Fruit fly (Drosophila melanogaster) whole organism, prepupa: ENCODE measurements around the gene CG33268.
A peak's percentile ranks its signal among the peaks of the same experiment; 100 is the strongest.

Experiments
- Blimp-1 ChIP-seq: fragments of 200-800 bp; sonication (Bioruptor generic); optimal IDR thresholded peaks from 3 replicates; lab custom pipeline; 2017; ENCODE audit warnings: missing biosample characterization, missing genetic modification characterization, mild to moderate bottlenecking, moderate library complexity, missing genetic modification reagents
- CG10631 ChIP-seq: fragments of 200-800 bp; sonication (Bioruptor generic); optimal IDR thresholded peaks from 2 replicates; lab custom pipeline; 2016; ENCODE audit warnings: missing biosample characterization, missing genetic modification characterization
- CG10669 ChIP-seq: fragments of 200-800 bp; sonication (Bioruptor generic); optimal IDR thresholded peaks from 3 replicates; lab custom pipeline; 2018; ENCODE audit warnings: missing biosample characterization, mild to moderate bottlenecking, missing genetic modification characterization, moderate library complexity
- CG11294 ChIP-seq: fragments of 200-800 bp; sonication (Bioruptor generic); IDR thresholded peaks from 2 replicates; pipeline ENCODE4 v1.3.6; 2022; ENCODE audit warnings: missing biosample characterization, missing genetic modification characterization
- CG11762 ChIP-seq: fragments of 200-800 bp; sonication (Bioruptor generic); optimal IDR thresholded peaks from 3 replicates; lab custom pipeline; 2016; ENCODE audit warnings: missing biosample characterization, missing genetic modification characterization; ENCODE audit not compliant: insufficient read depth
- CG15336 ChIP-seq: fragments of 200-800 bp; sonication (Bioruptor generic); IDR thresholded peaks from 2 replicates; pipeline ENCODE4 v1.3.6; 2022; ENCODE audit warnings: missing biosample characterization, missing genetic modification characterization
- CG1621 ChIP-seq: fragments of 200-800 bp; sonication (Bioruptor generic); optimal IDR thresholded peaks from 3 replicates; lab custom pipeline; 2018; ENCODE audit warnings: missing biosample characterization, mild to moderate bottlenecking, missing genetic modification characterization
- CG16779 ChIP-seq: fragments of 200-800 bp; sonication (Bioruptor generic); optimal IDR thresholded peaks from 3 replicates; lab custom pipeline; 2017; ENCODE audit warnings: missing biosample characterization, mild to moderate bottlenecking, missing genetic modification characterization
- CG3032 ChIP-seq: fragments of 200-800 bp; optimal IDR thresholded peaks from 2 replicates; lab custom pipeline; 2019; ENCODE audit warnings: missing biosample characterization, mild to moderate bottlenecking, missing genetic modification characterization, moderate library complexity
- CG31627 ChIP-seq: fragments of 200-800 bp; sonication (Bioruptor generic); optimal IDR thresholded peaks from 3 replicates; lab custom pipeline; 2016; ENCODE audit warnings: missing biosample characterization, missing genetic modification characterization
- CG34406 ChIP-seq: fragments of 200-800 bp; sonication (Bioruptor generic); optimal IDR thresholded peaks from 3 replicates; lab custom pipeline; 2016; ENCODE audit warnings: missing biosample characterization, missing genetic modification characterization
- CG3919 ChIP-seq: fragments of 200-800 bp; sonication (Bioruptor generic); optimal IDR thresholded peaks from 3 replicates; lab custom pipeline; 2016; ENCODE audit warnings: missing biosample characterization, missing genetic modification characterization
- CG4318 ChIP-seq: fragments of 200-800 bp; sonication (Bioruptor generic); optimal IDR thresholded peaks from 3 replicates; lab custom pipeline; 2017; ENCODE audit warnings: missing biosample characterization, mild to moderate bottlenecking, missing genetic modification characterization
- CG6163 ChIP-seq: fragments of 200-800 bp; sonication (Bioruptor generic); IDR thresholded peaks from 3 replicates; pipeline ENCODE4 v1.3.6; 2022; ENCODE audit warnings: missing biosample characterization, missing genetic modification characterization
- CG6276 ChIP-seq: fragments of 200-800 bp; sonication (Bioruptor generic); optimal IDR thresholded peaks from 2 replicates; lab custom pipeline; 2017; ENCODE audit warnings: missing biosample characterization, mild to moderate bottlenecking, missing genetic modification characterization
- CG6792 ChIP-seq: fragments of 200-800 bp; sonication (Bioruptor generic); optimal IDR thresholded peaks from 3 replicates; lab custom pipeline; 2016; ENCODE audit warnings: missing biosample characterization, missing genetic modification characterization
- CG6808 ChIP-seq: fragments of 200-800 bp; sonication (Bioruptor generic); optimal IDR thresholded peaks from 3 replicates; lab custom pipeline; 2017; ENCODE audit warnings: missing biosample characterization, missing genetic modification characterization, mild to moderate bottlenecking, moderate library complexity, missing genetic modification reagents
- CG7368 ChIP-seq: fragments of 200-800 bp; sonication (Bioruptor generic); optimal IDR thresholded peaks from 3 replicates; lab custom pipeline; 2016; ENCODE audit warnings: missing biosample characterization, missing genetic modification characterization
- CG8119 ChIP-seq: fragments of 200-800 bp; sonication (Bioruptor generic); IDR thresholded peaks from 3 replicates; pipeline ENCODE4 v1.3.6; 2022; ENCODE audit warnings: missing biosample characterization, missing genetic modification characterization
- CG8632 ChIP-seq: fragments of 200-800 bp; sonication (Bioruptor generic); optimal IDR thresholded peaks from 3 replicates; lab custom pipeline; 2016; ENCODE audit warnings: missing biosample characterization, missing genetic modification characterization
- CG9139 ChIP-seq: fragments of 200-800 bp; sonication (Bioruptor generic); optimal IDR thresholded peaks from 3 replicates; lab custom pipeline; 2017; ENCODE audit warnings: missing biosample characterization, mild to moderate bottlenecking, missing genetic modification characterization
- Eip78C ChIP-seq: fragments of 200-800 bp; sonication (Bioruptor generic); peaks from one replicate; lab custom pipeline; 2016; ENCODE audit warnings: missing biosample characterization, missing genetic modification characterization
- Eip93F ChIP-seq: fragments of 200-800 bp; sonication (Bioruptor generic); optimal IDR thresholded peaks from 2 replicates; lab custom pipeline; 2016; ENCODE audit warnings: missing biosample characterization, mild to moderate bottlenecking, missing genetic modification characterization
- Ets96B ChIP-seq: fragments of 200-800 bp; optimal IDR thresholded peaks from 2 replicates; lab custom pipeline; 2019; ENCODE audit warnings: missing biosample characterization, mild to moderate bottlenecking, missing genetic modification characterization, moderate library complexity
- Gug ChIP-seq: fragments of 200-800 bp; sonication (Bioruptor generic); IDR thresholded peaks from 2 replicates; pipeline ENCODE4 v1.3.6; 2022; ENCODE audit warnings: missing biosample characterization, missing genetic modification characterization
- Hr4 ChIP-seq: fragments of 200-800 bp; sonication (Bioruptor generic); optimal IDR thresholded peaks from 3 replicates; lab custom pipeline; 2016; ENCODE audit warnings: missing biosample characterization, missing genetic modification characterization
- Lpt ChIP-seq: fragments of 200-800 bp; sonication (Bioruptor generic); optimal IDR thresholded peaks from 3 replicates; lab custom pipeline; 2016; ENCODE audit warnings: missing biosample characterization, missing genetic modification characterization
- Met ChIP-seq: fragments of 200-800 bp; sonication (Bioruptor generic); optimal IDR thresholded peaks from 3 replicates; lab custom pipeline; 2016; ENCODE audit warnings: missing biosample characterization, missing genetic modification characterization
- OdsH ChIP-seq: fragments of 200-800 bp; sonication (Bioruptor generic); optimal IDR thresholded peaks from 3 replicates; lab custom pipeline; 2016; ENCODE audit warnings: missing biosample characterization, missing genetic modification characterization
- Smox ChIP-seq: fragments of 200-800 bp; sonication (Bioruptor generic); optimal IDR thresholded peaks from 3 replicates; lab custom pipeline; 2016; ENCODE audit warnings: missing biosample characterization, missing genetic modification characterization
- achi ChIP-seq: fragments of 200-800 bp; sonication (Bioruptor generic); optimal IDR thresholded peaks from 3 replicates; lab custom pipeline; 2016; ENCODE audit warnings: missing biosample characterization, missing genetic modification characterization
- acj6 ChIP-seq: fragments of 200-800 bp; sonication (Bioruptor generic); optimal IDR thresholded peaks from 3 replicates; lab custom pipeline; 2016; ENCODE audit warnings: missing biosample characterization, missing genetic modification characterization
- cyc ChIP-seq: fragments of 200-800 bp; sonication (Bioruptor generic); optimal IDR thresholded peaks from 3 replicates; lab custom pipeline; 2016; ENCODE audit warnings: missing biosample characterization, missing genetic modification characterization
- dac ChIP-seq: fragments of 200-800 bp; sonication (Bioruptor generic); optimal IDR thresholded peaks from 2 replicates; lab custom pipeline; 2017; ENCODE audit warnings: missing biosample characterization, mild to moderate bottlenecking, missing genetic modification characterization
- dsx ChIP-seq: fragments of 200-800 bp; optimal IDR thresholded peaks from 3 replicates; lab custom pipeline; 2019; ENCODE audit warnings: missing biosample characterization, mild to moderate bottlenecking, missing genetic modification characterization, moderate library complexity; ENCODE audit not compliant: poor library complexity, severe bottlenecking
- eg ChIP-seq: fragments of 200-800 bp; sonication (Bioruptor generic); IDR thresholded peaks from 3 replicates; pipeline ENCODE4 v1.3.6; 2022; ENCODE audit warnings: missing biosample characterization, missing genetic modification characterization
- esn ChIP-seq: fragments of 200-800 bp; sonication (Bioruptor generic); optimal IDR thresholded peaks from 2 replicates; lab custom pipeline; 2016; ENCODE audit warnings: missing biosample characterization, mild to moderate bottlenecking, missing genetic modification characterization, moderate library complexity
- fd59A ChIP-seq: fragments of 200-800 bp; sonication (Bioruptor generic); optimal IDR thresholded peaks from 2 replicates; lab custom pipeline; 2017; ENCODE audit warnings: missing biosample characterization, mild to moderate bottlenecking, missing genetic modification characterization, missing genetic modification reagents
- net ChIP-seq: fragments of 200-800 bp; sonication (Bioruptor generic); optimal IDR thresholded peaks from 3 replicates; lab custom pipeline; 2016; ENCODE audit warnings: missing biosample characterization, missing genetic modification characterization
- pdm3 ChIP-seq: fragments of 200-800 bp; sonication (Bioruptor generic); optimal IDR thresholded peaks from 3 replicates; lab custom pipeline; 2016; ENCODE audit warnings: missing biosample characterization, missing genetic modification characterization
- salr ChIP-seq, 2 experiments: fragments of 200-800 bp; sonication (Bioruptor generic); optimal IDR thresholded peaks; 3 replicates each; lab custom pipeline; 2016 to 2018; ENCODE audit warnings: missing biosample characterization in 2 of 2, missing genetic modification characterization in 2 of 2, mild to moderate bottlenecking in 1 of 2
- svp ChIP-seq: fragments of 200-800 bp; sonication (Bioruptor generic); peaks from one replicate; lab custom pipeline; 2016; ENCODE audit warnings: missing biosample characterization, missing genetic modification characterization
- topi ChIP-seq: fragments of 200-800 bp; sonication (Bioruptor generic); optimal IDR thresholded peaks from 3 replicates; lab custom pipeline; 2016; ENCODE audit warnings: missing biosample characterization, missing genetic modification characterization
- vri ChIP-seq: fragments of 200-800 bp; sonication (Bioruptor generic); optimal IDR thresholded peaks from 3 replicates; lab custom pipeline; 2016; ENCODE audit warnings: missing biosample characterization, mild to moderate bottlenecking, missing genetic modification characterization

CG33268 gene

DNA sequence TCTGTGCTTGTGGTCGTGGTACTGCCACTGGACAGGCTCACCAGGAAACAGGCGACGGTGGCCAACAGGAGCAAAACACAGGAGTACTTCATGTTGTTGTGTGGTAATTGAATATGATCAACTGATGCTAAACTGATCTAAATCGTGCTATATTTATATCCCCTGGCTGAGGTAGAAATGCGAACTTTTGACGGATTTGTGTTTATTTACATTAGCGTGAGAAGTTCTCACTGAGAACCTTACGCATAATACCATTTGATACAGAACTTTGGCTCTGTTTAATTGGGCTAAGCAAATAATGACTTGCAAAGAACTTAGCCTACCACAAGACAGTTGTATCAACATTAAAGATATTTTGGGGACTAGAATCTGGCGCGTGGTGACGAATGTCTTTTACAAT, at the start of gene CG33268:
Gene CG33268 (minus strand): TSS at position 101 of the 400 bp plus-strand sequence.
- TF ChIP-seq CG11762 (GFP tag; lab: Kevin White, UChicago): no peak
- no peak for TF ChIP-seq dac (GFP tag; lab: Kevin White, UChicago)
- no peak for TF ChIP-seq Eip78C
- TF ChIP-seq CG10669 (GFP tag; lab: Kevin White, UChicago): no peak
- no peak for TF ChIP-seq CG8119 (GFP tag; lab: Robert Waterston, UW)
- no peak for TF ChIP-seq CG6808
- no peak for TF ChIP-seq Lpt (GFP tag; lab: Kevin White, UChicago)
- TF ChIP-seq CG11294 (GFP tag; lab: Robert Waterston, UW): no peak
- TF ChIP-seq CG31627: no peak
- no peak for TF ChIP-seq CG7368 (GFP tag; lab: Kevin White, UChicago)
- TF ChIP-seq Met (GFP tag; lab: Kevin White, UChicago): no peak
- TF ChIP-seq salr (GFP tag; optimal IDR thresholded peaks at IDR 0.05; lab: Kevin White, UChicago): no peak
- TF ChIP-seq net (GFP tag; lab: Kevin White, UChicago): no peak
- TF ChIP-seq CG34406 (GFP tag; lab: Kevin White, UChicago): no peak
- no peak for TF ChIP-seq CG6276 (GFP tag; lab: Kevin White, UChicago)
- TF ChIP-seq esn (GFP tag; lab: Kevin White, UChicago): no peak
- TF ChIP-seq, all 60 proteins: peak for 0

DNA sequence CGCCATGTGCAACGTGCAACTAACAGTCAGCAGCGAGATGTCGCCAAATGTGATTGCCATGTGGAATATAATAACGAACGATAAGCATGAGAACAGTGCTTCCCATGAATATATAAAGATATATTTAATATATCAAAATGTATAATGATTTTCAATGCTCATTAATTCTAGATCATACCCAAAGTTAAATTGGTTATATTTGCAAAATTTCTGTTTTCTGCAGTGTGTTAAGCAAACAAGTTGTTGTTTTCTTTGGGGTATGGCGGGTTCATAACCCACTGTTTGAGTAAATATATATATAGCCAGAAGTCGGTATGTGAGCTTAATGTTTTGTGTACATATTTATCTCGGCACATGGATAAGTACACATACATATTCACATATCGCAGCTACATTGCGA, 45.8 kb upstream of the CG33268 start:
- TF ChIP-seq CG3032: no peak
- no peak for TF ChIP-seq Smox
- no peak for TF ChIP-seq Hr4
- peak; percentile 17 for TF ChIP-seq CG4318
- TF ChIP-seq CG31627: no peak
- TF ChIP-seq CG6163 (GFP tag; lab: Robert Waterston, UW): peak; percentile 70; the same call in 2 of the 3 replicates
- TF ChIP-seq CG8119 (GFP tag; lab: Robert Waterston, UW): peak; percentile 62
- peak; percentile 66; the same call in 1 of the 3 replicates for TF ChIP-seq eg (GFP tag; lab: Robert Waterston, UW)
- TF ChIP-seq CG6808: peak; percentile 1
- peak; percentile 43; the same call in 1 of the 2 replicates for TF ChIP-seq Gug (GFP tag; lab: Robert Waterston, UW)
- peak; percentile 15 for TF ChIP-seq CG6276 (GFP tag; lab: Kevin White, UChicago)
- TF ChIP-seq net (GFP tag; lab: Kevin White, UChicago): peak; percentile 1
- TF ChIP-seq pdm3: no peak
- peak; percentile 14 for TF ChIP-seq acj6
- no peak for TF ChIP-seq CG10669 (GFP tag; lab: Kevin White, UChicago)
- peak; percentile 2 for TF ChIP-seq CG11762 (GFP tag; lab: Kevin White, UChicago)
- TF ChIP-seq CG7368 (GFP tag; lab: Kevin White, UChicago): peak; percentile 10
- TF ChIP-seq CG15336 (GFP tag; lab: Robert Waterston, UW): peak; percentile 57; the same call in 1 of the 2 replicates
- TF ChIP-seq CG10631: peak; percentile 19
- TF ChIP-seq OdsH: no peak
- TF ChIP-seq cyc (GFP tag; lab: Kevin White, UChicago): no peak

DNA sequence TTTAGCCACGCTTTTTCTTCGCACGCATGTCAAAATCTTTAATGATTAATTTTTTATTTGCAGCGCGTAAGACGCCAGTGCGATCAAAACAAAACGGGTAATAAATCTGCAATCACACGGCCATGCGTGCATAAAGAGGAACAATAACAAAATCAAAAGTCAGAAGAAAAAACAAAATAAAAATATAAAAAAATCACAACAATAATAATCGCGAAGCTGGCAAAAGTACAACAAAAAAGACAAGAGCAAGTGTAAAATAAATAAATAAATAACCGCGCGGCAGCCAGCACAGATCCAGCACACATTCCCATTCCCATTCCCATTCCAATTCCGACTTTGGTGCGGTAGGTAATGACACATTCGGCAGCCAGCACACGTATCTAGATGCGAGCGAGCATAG, 43.5 kb upstream of the CG33268 start:
- TF ChIP-seq Eip93F (GFP tag; lab: Kevin White, UChicago) (no peak), CG6276 (GFP tag; lab: Kevin White, UChicago) (peak; percentile 84), Ets96B (peak; percentile 75), CG16779 (tag; lab: Kevin White, UChicago) (peak; percentile 82), pdm3 (no peak), CG6792 (GFP tag; lab: Kevin White, UChicago) (no peak), CG9139 (GFP tag; lab: Kevin White, UChicago) (peak; percentile 67), CG11762 (GFP tag; lab: Kevin White, UChicago) (no peak), fd59A (GFP tag; lab: Kevin White, UChicago) (peak; percentile 2), dsx (GFP tag; lab: Kevin White, UChicago) (peak; percentile 62), CG15336 (GFP tag; lab: Robert Waterston, UW) (peak; percentile 58), Blimp-1 (GFP tag; lab: Kevin White, UChicago) (no peak), topi (GFP tag; lab: Kevin White, UChicago) (no peak), net (GFP tag; lab: Kevin White, UChicago) (peak; percentile 50), Met (GFP tag; lab: Kevin White, UChicago) (no peak), Hr4 (peak; percentile 29), CG1621 (tag; lab: Kevin White, UChicago) (peak; percentile 71), svp (GFP tag; lab: Kevin White, UChicago) (peak; percentile 61), eg (GFP tag; lab: Robert Waterston, UW) (peak; percentile 85; the same call in 2 of the 3 replicates), Gug (GFP tag; lab: Robert Waterston, UW) (peak; percentile 38; the same call in 1 of the 2 replicates), achi (GFP tag; lab: Kevin White, UChicago) (peak; percentile 39), CG10669 (GFP tag; lab: Kevin White, UChicago) (peak; percentile 42), dac (GFP tag; lab: Kevin White, UChicago) (peak; percentile 15), CG10631 (peak; percentile 10), CG6163 (GFP tag; lab: Robert Waterston, UW) (peak; percentile 82; the same call in 2 of the 3 replicates), CG11294 (GFP tag; lab: Robert Waterston, UW) (no peak), CG7368 (GFP tag; lab: Kevin White, UChicago) (no peak), CG3919 (GFP tag; lab: Kevin White, UChicago) (peak; percentile 13), vri (GFP tag; lab: Kevin White, UChicago) (no peak), Lpt (GFP tag; lab: Kevin White, UChicago) (peak; percentile 25), esn (GFP tag; lab: Kevin White, UChicago) (peak; percentile 0), CG8632 (GFP tag; lab: Kevin White, UChicago) (no peak)
